Worm (Caenorhabditis elegans) whole organism, early embryonic: ENCODE data around the gene srg-38.

Experiments used
- B0310.2 ChIP-seq: sonication (generic microtip); optimal IDR thresholded peaks from 2 replicates; lab custom pipeline; 2016; ENCODE audit warnings: mild to moderate bottlenecking, missing genetic modification characterization, missing compliant biosample characterization
- F13C5.2 ChIP-seq: sonication (generic microtip); optimal IDR thresholded peaks from 2 replicates; lab custom pipeline; 2017; ENCODE audit warnings: mild to moderate bottlenecking, missing genetic modification characterization, inconsistent platforms, missing compliant biosample characterization
- aly-1 ChIP-seq: sonication (generic microtip); optimal IDR thresholded peaks from 2 replicates; lab custom pipeline; 2016; ENCODE audit warnings: missing genetic modification characterization, missing compliant biosample characterization
- ama-1 ChIP-seq: fragments of 150-350 bp; optimal IDR thresholded peaks from 2 replicates; lab custom pipeline; 2014
- ceh-13 ChIP-seq: fragments of 200-800 bp; sonication (Bioruptor generic); optimal IDR thresholded peaks from 2 replicates; lab custom pipeline; 2018; ENCODE audit warnings: mild to moderate bottlenecking, missing genetic modification characterization, missing compliant biosample characterization
- ceh-36 ChIP-seq: sonication (generic microtip); optimal IDR thresholded peaks from 2 replicates; lab custom pipeline; 2016; ENCODE audit warnings: missing genetic modification characterization, inconsistent platforms, missing compliant biosample characterization
- hmbx-1 ChIP-seq: sonication (generic microtip); optimal IDR thresholded peaks from 2 replicates; lab custom pipeline; 2016; ENCODE audit warnings: mild to moderate bottlenecking, missing genetic modification characterization, missing compliant biosample characterization
- hnd-1 ChIP-seq: sonication (generic microtip); optimal IDR thresholded peaks from 2 replicates; lab custom pipeline; 2016; ENCODE audit warnings: missing genetic modification characterization, missing compliant biosample characterization
- pes-1 ChIP-seq: fragments of 200-800 bp; sonication (Bioruptor generic); IDR thresholded peaks from 2 replicates; pipeline ENCODE4 v1.3.6; 2022; ENCODE audit warnings: missing genetic modification reagents, missing genetic modification characterization, missing compliant biosample characterization
- sea-1 ChIP-seq: fragments of 200-800 bp; sonication (Bioruptor generic); conservative IDR thresholded peaks from 2 replicates; pipeline ENCODE4 v1.3.6; 2022; ENCODE audit warnings: missing genetic modification characterization, missing compliant biosample characterization
- tbx-37 ChIP-seq: fragments of 200-800 bp; sonication (Bioruptor generic); conservative IDR thresholded peaks from 2 replicates; pipeline ENCODE4 v1.3.6; 2022; ENCODE audit warnings: missing genetic modification reagents, missing genetic modification characterization, missing compliant biosample characterization
- tra-4 ChIP-seq: sonication (generic microtip); optimal IDR thresholded peaks from 2 replicates; lab custom pipeline; 2017; ENCODE audit warnings: missing genetic modification characterization, missing compliant biosample characterization

- TF ChIP-seq hnd-1 (tag; lab: Kevin White, UChicago) (no peak), ama-1 (no peak), B0310.2 (tag; lab: Kevin White, UChicago) (no peak), F13C5.2 (tag; lab: Kevin White, UChicago) (no peak), ceh-13 (GFP tag; lab: Kevin White, UChicago) (no peak), ceh-36 (tag; lab: Kevin White, UChicago) (no peak), hmbx-1 (no peak), aly-1 (tag; lab: Kevin White, UChicago) (no peak), tbx-37 (GFP tag; lab: Robert Waterston, UW) (no peak), sea-1 (no peak), pes-1 (GFP tag; lab: Robert Waterston, UW) (no peak), tra-4 (tag; lab: Kevin White, UChicago) (no peak)
Measured at ce11 chrV:11198094-11198493, 42.6 kb upstream of the srg-38 start.
